Fruit fly (Drosophila melanogaster) whole organism, embryonic: ENCODE data around the gene PIG-B.

Experiments
- ATbp ChIP-seq: fragments of 200-800 bp; sonication (Bioruptor generic); optimal IDR thresholded peaks from 2 replicates; lab custom pipeline; 2017; ENCODE audit warnings: missing biosample characterization, mild to moderate bottlenecking, missing genetic modification characterization, missing genetic modification reagents
- Asciz ChIP-seq: fragments of 200-800 bp; sonication (Bioruptor generic); optimal IDR thresholded peaks from 2 replicates; lab custom pipeline; 2017; ENCODE audit warnings: missing biosample characterization, mild to moderate bottlenecking, missing genetic modification characterization, missing genetic modification reagents
- CG10321 ChIP-seq: fragments of 200-800 bp; sonication (Bioruptor generic); IDR thresholded peaks from 2 replicates; pipeline ENCODE4 v1.3.6; 2022; ENCODE audit warnings: missing biosample characterization, missing genetic modification characterization
- CG11696 ChIP-seq: fragments of 200-800 bp; sonication (Bioruptor generic); IDR thresholded peaks from 2 replicates; pipeline ENCODE4 v1.3.6; 2022; ENCODE audit warnings: missing biosample characterization, missing genetic modification characterization
- CG12659 ChIP-seq: fragments of 200-800 bp; sonication (Bioruptor generic); optimal IDR thresholded peaks from 3 replicates; lab custom pipeline; 2017; ENCODE audit warnings: mild to moderate bottlenecking, missing biosample characterization, missing genetic modification reagents, missing genetic modification characterization
- CG13624 ChIP-seq: fragments of 200-800 bp; sonication (Bioruptor generic); optimal IDR thresholded peaks from 2 replicates; lab custom pipeline; 2016; ENCODE audit warnings: missing biosample characterization, missing genetic modification characterization
- CG14050 ChIP-seq: fragments of 200-800 bp; sonication (Bioruptor generic); IDR thresholded peaks from 3 replicates; pipeline ENCODE4 v1.3.6; 2022; ENCODE audit warnings: missing biosample characterization, missing genetic modification characterization
- CG15011 ChIP-seq: fragments of 200-800 bp; sonication (Bioruptor generic); optimal IDR thresholded peaks from 3 replicates; lab custom pipeline; 2018; ENCODE audit warnings: missing biosample characterization, mild to moderate bottlenecking, missing genetic modification characterization
- CG15696 ChIP-seq: fragments of 200-800 bp; sonication (Bioruptor generic); optimal IDR thresholded peaks from 2 replicates; lab custom pipeline; 2019; ENCODE audit warnings: missing biosample characterization, mild to moderate bottlenecking, missing genetic modification characterization, moderate library complexity
- CG30403 ChIP-seq: fragments of 200-800 bp; sonication (Bioruptor generic); optimal IDR thresholded peaks from 3 replicates; lab custom pipeline; 2016; ENCODE audit warnings: missing biosample characterization, missing genetic modification characterization
- CG3838 ChIP-seq: fragments of 200-800 bp; sonication (Bioruptor generic); optimal IDR thresholded peaks from 3 replicates; lab custom pipeline; 2016; ENCODE audit warnings: missing biosample characterization, missing genetic modification characterization
- CG3847 ChIP-seq: fragments of 200-800 bp; sonication (Bioruptor generic); IDR thresholded peaks from 2 replicates; pipeline ENCODE4 v1.3.6; 2022; ENCODE audit warnings: missing biosample characterization, missing genetic modification characterization
- CG43689 ChIP-seq: fragments of 200-800 bp; sonication (Bioruptor generic); IDR thresholded peaks from 2 replicates; pipeline ENCODE4 v1.3.6; 2022; ENCODE audit warnings: missing biosample characterization, missing genetic modification characterization
- CG6254 ChIP-seq: fragments of 200-800 bp; sonication (Bioruptor generic); optimal IDR thresholded peaks from 3 replicates; lab custom pipeline; 2017; ENCODE audit warnings: mild to moderate bottlenecking, missing biosample characterization, missing genetic modification reagents, missing genetic modification characterization
- CG9727 ChIP-seq: fragments of 200-800 bp; sonication (Bioruptor generic); optimal IDR thresholded peaks from 3 replicates; lab custom pipeline; 2017; ENCODE audit warnings: missing biosample characterization, mild to moderate bottlenecking, missing genetic modification characterization
- CoRest ChIP-seq: fragments of 200-800 bp; sonication (Bioruptor generic); optimal IDR thresholded peaks from 3 replicates; lab custom pipeline; 2018; ENCODE audit warnings: missing biosample characterization, mild to moderate bottlenecking, missing genetic modification characterization, moderate library complexity
- CrebB ChIP-seq: fragments of 200-800 bp; sonication (Bioruptor generic); optimal IDR thresholded peaks from 3 replicates; lab custom pipeline; 2018; ENCODE audit warnings: missing biosample characterization, mild to moderate bottlenecking, missing genetic modification characterization
- D ChIP-seq, 2 experiments: fragments of 200-800 bp in 1 of 2; fragments of >200 bp in 1 of 2; sonication (Bioruptor generic) in 1 of 2; optimal IDR thresholded peaks; 2 replicates in 1 of 2; 3 replicates in 1 of 2; lab custom pipeline; 2017; ENCODE audit warnings: mild to moderate bottlenecking in 1 of 2, missing biosample characterization in 1 of 2, missing genetic modification characterization in 1 of 2, missing genetic modification reagents in 1 of 2
- D19A ChIP-seq: fragments of 200-800 bp; optimal IDR thresholded peaks from 3 replicates; lab custom pipeline; 2019; ENCODE audit warnings: missing biosample characterization, mild to moderate bottlenecking, missing genetic modification characterization, moderate library complexity
- E2f2 ChIP-seq: fragments of 200-800 bp; sonication (Bioruptor generic); IDR thresholded peaks from 2 replicates; pipeline ENCODE4 v1.3.6; 2022; ENCODE audit warnings: missing biosample characterization, missing genetic modification characterization
- HLH4C ChIP-seq: fragments of 200-800 bp; sonication (Bioruptor generic); IDR thresholded peaks from 3 replicates; pipeline ENCODE4 v1.3.6; 2022; ENCODE audit warnings: missing biosample characterization, missing genetic modification characterization; ENCODE audit not compliant: partially characterized antibody
- HLH54F ChIP-seq: fragments of 200-800 bp; sonication (Bioruptor generic); optimal IDR thresholded peaks from 3 replicates; lab custom pipeline; 2016; ENCODE audit warnings: missing biosample characterization, missing genetic modification characterization
- Hr39 ChIP-seq: fragments of >200 bp; optimal IDR thresholded peaks from 2 replicates; lab custom pipeline; 2017
- Jarid2 ChIP-seq: fragments of 200-800 bp; sonication (Bioruptor generic); optimal IDR thresholded peaks from 3 replicates; lab custom pipeline; 2017; ENCODE audit warnings: mild to moderate bottlenecking, missing biosample characterization, missing genetic modification reagents, missing genetic modification characterization
- MBD-R2 ChIP-seq: fragments of 200-800 bp; sonication (Bioruptor generic); IDR thresholded peaks from 2 replicates; pipeline ENCODE4 v1.3.6; 2022; ENCODE audit warnings: missing biosample characterization, missing genetic modification characterization
- MESR4 ChIP-seq: fragments of 200-800 bp; sonication (Bioruptor generic); optimal IDR thresholded peaks from 2 replicates; lab custom pipeline; 2018; ENCODE audit warnings: missing biosample characterization, mild to moderate bottlenecking, missing genetic modification characterization, moderate library complexity
- Mes4 ChIP-seq: fragments of 200-800 bp; sonication (Bioruptor generic); optimal IDR thresholded peaks from 2 replicates; lab custom pipeline; 2016; ENCODE audit warnings: missing biosample characterization, missing genetic modification characterization
- Pdp1 ChIP-seq, 2 experiments: fragments of 200-800 bp; sonication (Bioruptor generic); optimal IDR thresholded peaks; 3 replicates each; lab custom pipeline; 2016; ENCODE audit warnings: missing biosample characterization in 2 of 2, missing genetic modification characterization in 2 of 2, mild to moderate bottlenecking in 1 of 2, moderate library complexity in 1 of 2
- al ChIP-seq: fragments of 200-800 bp; sonication (Bioruptor generic); IDR thresholded peaks from 2 replicates; pipeline ENCODE4 v1.3.6; 2022; ENCODE audit warnings: missing biosample characterization, missing genetic modification characterization
- ara ChIP-seq: fragments of 200-800 bp; sonication (Bioruptor generic); IDR thresholded peaks from 2 replicates; pipeline ENCODE4 v1.3.6; 2022; ENCODE audit warnings: missing biosample characterization, missing genetic modification characterization
- az2 ChIP-seq: fragments of 200-800 bp; sonication (Bioruptor generic); optimal IDR thresholded peaks from 3 replicates; lab custom pipeline; 2016; ENCODE audit warnings: missing biosample characterization, missing genetic modification characterization
- chinmo ChIP-seq: fragments of 200-800 bp; sonication (Bioruptor generic); IDR thresholded peaks from 4 replicates; pipeline ENCODE4 v1.3.6; 2022; ENCODE audit warnings: missing biosample characterization, missing genetic modification characterization; ENCODE audit not compliant: partially characterized antibody
- ci ChIP-seq: fragments of 200-800 bp; sonication (Bioruptor generic); IDR thresholded peaks from 3 replicates; pipeline ENCODE4 v1.3.6; 2022; ENCODE audit warnings: missing biosample characterization, missing genetic modification characterization
- crc ChIP-seq: fragments of 200-800 bp; sonication (Bioruptor generic); optimal IDR thresholded peaks from 2 replicates; lab custom pipeline; 2016; ENCODE audit warnings: missing biosample characterization, missing genetic modification characterization
- croc ChIP-seq: fragments of 200-800 bp; sonication (Bioruptor generic); conservative IDR thresholded peaks from 3 replicates; pipeline ENCODE4 v1.3.6; 2022; ENCODE audit warnings: missing biosample characterization, missing genetic modification characterization
- crol ChIP-seq: fragments of 200-800 bp; sonication (Bioruptor generic); IDR thresholded peaks from 2 replicates; pipeline ENCODE4 v1.3.6; 2022; ENCODE audit warnings: missing biosample characterization, missing genetic modification characterization
- disco-r ChIP-seq: fragments of 200-800 bp; sonication (Bioruptor generic); optimal IDR thresholded peaks from 2 replicates; lab custom pipeline; 2016; ENCODE audit warnings: missing biosample characterization, missing genetic modification characterization
- gcm2 ChIP-seq: fragments of 200-800 bp; sonication (Bioruptor generic); optimal IDR thresholded peaks from 2 replicates; lab custom pipeline; 2016; ENCODE audit warnings: missing biosample characterization, missing genetic modification characterization
- ham ChIP-seq: fragments of 200-800 bp; sonication (Bioruptor generic); IDR thresholded peaks from 2 replicates; pipeline ENCODE4 v1.3.6; 2022; ENCODE audit warnings: missing biosample characterization, missing genetic modification characterization
- insv ChIP-seq, 2 experiments: fragments of 200-800 bp; sonication (Bioruptor generic); optimal IDR thresholded peaks; 3 replicates each; lab custom pipeline; 2016 to 2018; ENCODE audit warnings: missing biosample characterization in 2 of 2, missing genetic modification characterization in 2 of 2
- kay ChIP-seq: fragments of 200-800 bp; sonication (Bioruptor generic); optimal IDR thresholded peaks from 2 replicates; lab custom pipeline; 2016; ENCODE audit warnings: missing biosample characterization, missing genetic modification characterization
- ranshi ChIP-seq: fragments of 200-800 bp; sonication (Bioruptor generic); IDR thresholded peaks from 2 replicates; pipeline ENCODE4 v1.3.6; 2022; ENCODE audit warnings: missing biosample characterization, missing genetic modification characterization
- run ChIP-seq: fragments of 200-800 bp; sonication (Bioruptor generic); optimal IDR thresholded peaks from 3 replicates; lab custom pipeline; 2018; ENCODE audit warnings: missing biosample characterization, mild to moderate bottlenecking, missing genetic modification characterization
- sima ChIP-seq: fragments of 200-800 bp; sonication (Bioruptor generic); optimal IDR thresholded peaks from 2 replicates; lab custom pipeline; 2016; ENCODE audit warnings: missing biosample characterization, missing genetic modification characterization
- slp2 ChIP-seq: fragments of 200-800 bp; sonication (Bioruptor generic); optimal IDR thresholded peaks from 2 replicates; lab custom pipeline; 2016; ENCODE audit warnings: missing biosample characterization, missing genetic modification characterization
- ttk ChIP-seq: fragments of 200-800 bp; sonication (Bioruptor generic); IDR thresholded peaks from 2 replicates; pipeline ENCODE4 v2.1.2; 2022; ENCODE audit warnings: missing biosample characterization, missing genetic modification characterization
- twi ChIP-seq: fragments of 200-800 bp; optimal IDR thresholded peaks from 2 replicates; lab custom pipeline; 2019; ENCODE audit warnings: missing biosample characterization, mild to moderate bottlenecking, missing genetic modification characterization, moderate library complexity
- vfl ChIP-seq: fragments of 200-800 bp; sonication (Bioruptor generic); optimal IDR thresholded peaks from 2 replicates; lab custom pipeline; 2016; ENCODE audit warnings: missing biosample characterization, missing genetic modification characterization
- zen2 ChIP-seq: fragments of 200-800 bp; sonication (Bioruptor generic); IDR thresholded peaks from 3 replicates; pipeline ENCODE4 v1.3.6; 2022; ENCODE audit warnings: missing biosample characterization, missing genetic modification characterization; ENCODE audit not compliant: partially characterized antibody

PIG-B gene

DNA sequence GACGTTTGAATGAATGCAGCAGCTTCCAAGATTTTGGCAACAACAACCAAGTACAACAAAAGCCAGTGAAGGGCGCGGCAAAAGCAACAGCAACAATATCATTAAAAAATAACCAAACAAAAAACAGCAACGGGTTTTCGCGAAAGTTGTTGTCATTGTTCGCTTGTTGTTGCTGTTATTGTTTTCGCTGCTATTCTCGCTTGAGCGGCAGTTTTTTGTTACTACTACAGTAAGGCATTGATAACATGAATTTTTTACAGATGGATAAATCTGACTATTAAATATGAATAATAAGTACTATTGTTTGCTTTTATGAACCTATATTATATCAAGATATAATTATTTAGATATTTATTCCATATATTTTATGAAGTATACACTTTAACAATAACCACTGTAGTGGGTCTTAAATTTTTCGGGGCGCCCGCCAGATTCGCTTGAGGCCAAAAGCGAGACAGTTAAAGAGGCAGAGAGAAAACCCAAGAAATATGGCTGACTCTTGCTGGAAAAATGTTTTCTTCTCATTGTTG, 39.6 kb upstream of the PIG-B start (continued):
- TF ChIP-seq ci, result peak; percentile 70; the same call in 2 of the 3 replicates
- no peak for TF ChIP-seq MESR4 (GFP tag; lab: Kevin White, UChicago)
- TF ChIP-seq CG11696 (GFP tag; lab: Robert Waterston, UW), result peak; percentile 73
- TF ChIP-seq CG10321 (GFP tag; lab: Robert Waterston, UW), result 0 out of 2 replicates have a peak, but pooled peaks have one; percentile 39
- TF ChIP-seq CG6254, result no peak
- peak; percentile 82 for TF ChIP-seq ttk (GFP tag; lab: Robert Waterston, UW)
- TF ChIP-seq CG9727 (GFP tag; lab: Kevin White, UChicago), result peak; percentile 75
- peak; percentile 45 for TF ChIP-seq twi (tag; lab: Kevin White, UChicago)
- TF ChIP-seq ara (GFP tag; lab: Robert Waterston, UW), result peak; percentile 49; the same call in 1 of the 2 replicates
- no peak for TF ChIP-seq CG3838 (GFP tag; lab: Kevin White, UChicago)
- peak; percentile 74 for TF ChIP-seq MBD-R2 (GFP tag; lab: Robert Waterston, UW)
- peak; percentile 81 for TF ChIP-seq CG3847 (GFP tag; lab: Robert Waterston, UW)
- peak; percentile 54 for TF ChIP-seq CG15011 (GFP tag; lab: Kevin White, UChicago)
- TF ChIP-seq ham (GFP tag; lab: Robert Waterston, UW), result no peak; the same call in 1 of the 2 replicates
- TF ChIP-seq Asciz, result peak; percentile 35
- peak; percentile 79 for TF ChIP-seq CG30403 (GFP tag; lab: Kevin White, UChicago)
- no peak for TF ChIP-seq insv (GFP tag; optimal IDR thresholded peaks at IDR 0.05; lab: Kevin White, UChicago)
- TF ChIP-seq ranshi (GFP tag; lab: Robert Waterston, UW), result peak; percentile 89
- peak; percentile 19 for TF ChIP-seq kay (GFP tag; lab: Kevin White, UChicago)
- TF ChIP-seq CG12659 (GFP tag; lab: Kevin White, UChicago), result peak; percentile 88
- TF ChIP-seq Mes4 (GFP tag; lab: Kevin White, UChicago), result no peak
- peak; percentile 92 for TF ChIP-seq al (GFP tag; lab: Robert Waterston, UW)
- TF ChIP-seq croc, result no peak; the same call in 2 of the 3 replicates
- peak; percentile 55 for TF ChIP-seq run (tag; lab: Kevin White, UChicago)
- peak; percentile 51 for TF ChIP-seq az2 (GFP tag; lab: Kevin White, UChicago)
- no peak for TF ChIP-seq HLH4C (GFP tag; lab: Robert Waterston, UW)
- no peak for TF ChIP-seq disco-r (GFP tag; lab: Kevin White, UChicago)
- TF ChIP-seq crc, result no peak
- peak; percentile 52 for TF ChIP-seq D19A (tag; lab: Kevin White, UChicago)
- no peak for TF ChIP-seq crol (GFP tag; lab: Robert Waterston, UW)
- no peak for TF ChIP-seq D (optimal IDR thresholded peaks at IDR 0.05; lab: Kevin White, UChicago)
- no peak for TF ChIP-seq D (GFP tag; optimal IDR thresholded peaks at IDR 0.05; lab: Kevin White, UChicago)
- peak; percentile 47 for TF ChIP-seq ATbp (GFP tag; lab: Kevin White, UChicago)
- TF ChIP-seq, all 482 proteins: peak for 258

- TF ChIP-seq CoRest (tag; lab: Kevin White, UChicago), result peak; percentile 19
- TF ChIP-seq CG43689 (GFP tag; lab: Robert Waterston, UW), result no peak
- TF ChIP-seq vfl (GFP tag; lab: Kevin White, UChicago), result no peak
- TF ChIP-seq Pdp1 (GFP tag; optimal IDR thresholded peaks at IDR 0.05; lab: Kevin White, UChicago), result peak in 1 of 2 experiments; percentile 10
- peak; percentile 25; the same call in 1 of the 2 replicates for TF ChIP-seq E2f2 (GFP tag; lab: Robert Waterston, UW)
- TF ChIP-seq Jarid2 (GFP tag; lab: Kevin White, UChicago), result no peak
- no peak for TF ChIP-seq gcm2 (GFP tag; lab: Kevin White, UChicago)
- TF ChIP-seq Hr39, result no peak
- TF ChIP-seq slp2, result no peak
- TF ChIP-seq CG14050 (GFP tag; lab: Robert Waterston, UW), result no peak
- TF ChIP-seq sima (GFP tag; lab: Kevin White, UChicago), result no peak
- TF ChIP-seq CrebB (tag; lab: Kevin White, UChicago), result no peak
- no peak for TF ChIP-seq zen2 (GFP tag; lab: Robert Waterston, UW)
- peak; percentile 5 for TF ChIP-seq HLH54F (GFP tag; lab: Kevin White, UChicago)
- TF ChIP-seq chinmo (GFP tag; lab: Robert Waterston, UW), result 0 out of 4 replicates have a peak, but pooled peaks have one; percentile 54
- no peak for TF ChIP-seq CG15696 (tag; lab: Kevin White, UChicago)
- peak; percentile 17 for TF ChIP-seq CG13624 (GFP tag; lab: Kevin White, UChicago)
Measured at dm6 chr3L:3772284-3772987, 38.6 kb upstream of the PIG-B start.
